Fruit fly (Drosophila melanogaster) Kc167 (cell line): ENCODE data around the gene CG31103.

Experiments used
- Myc ChIP-seq: fragments of >200 bp; optimal IDR thresholded peaks from 2 replicates; lab custom pipeline; 2017; ENCODE audit warnings: missing external identifiers
- Sin3A ChIP-seq: fragments of >200 bp; optimal IDR thresholded peaks from 2 replicates; lab custom pipeline; 2018; ENCODE audit warnings: missing external identifiers
- h ChIP-seq: fragments of >200 bp; optimal IDR thresholded peaks from 3 replicates; lab custom pipeline; 2018; ENCODE audit warnings: missing external identifiers
- insv ChIP-seq: fragments of >200 bp; optimal IDR thresholded peaks from 3 replicates; lab custom pipeline; 2018; ENCODE audit warnings: missing external identifiers
- psq ChIP-seq: fragments of >200 bp; optimal IDR thresholded peaks from 2 replicates; lab custom pipeline; 2017; ENCODE audit warnings: missing external identifiers
- ttk ChIP-seq: sonication (Bioruptor generic); optimal IDR thresholded peaks from 2 replicates; lab custom pipeline; 2017; ENCODE audit warnings: missing external identifiers

The CG31103 gene

DNA sequence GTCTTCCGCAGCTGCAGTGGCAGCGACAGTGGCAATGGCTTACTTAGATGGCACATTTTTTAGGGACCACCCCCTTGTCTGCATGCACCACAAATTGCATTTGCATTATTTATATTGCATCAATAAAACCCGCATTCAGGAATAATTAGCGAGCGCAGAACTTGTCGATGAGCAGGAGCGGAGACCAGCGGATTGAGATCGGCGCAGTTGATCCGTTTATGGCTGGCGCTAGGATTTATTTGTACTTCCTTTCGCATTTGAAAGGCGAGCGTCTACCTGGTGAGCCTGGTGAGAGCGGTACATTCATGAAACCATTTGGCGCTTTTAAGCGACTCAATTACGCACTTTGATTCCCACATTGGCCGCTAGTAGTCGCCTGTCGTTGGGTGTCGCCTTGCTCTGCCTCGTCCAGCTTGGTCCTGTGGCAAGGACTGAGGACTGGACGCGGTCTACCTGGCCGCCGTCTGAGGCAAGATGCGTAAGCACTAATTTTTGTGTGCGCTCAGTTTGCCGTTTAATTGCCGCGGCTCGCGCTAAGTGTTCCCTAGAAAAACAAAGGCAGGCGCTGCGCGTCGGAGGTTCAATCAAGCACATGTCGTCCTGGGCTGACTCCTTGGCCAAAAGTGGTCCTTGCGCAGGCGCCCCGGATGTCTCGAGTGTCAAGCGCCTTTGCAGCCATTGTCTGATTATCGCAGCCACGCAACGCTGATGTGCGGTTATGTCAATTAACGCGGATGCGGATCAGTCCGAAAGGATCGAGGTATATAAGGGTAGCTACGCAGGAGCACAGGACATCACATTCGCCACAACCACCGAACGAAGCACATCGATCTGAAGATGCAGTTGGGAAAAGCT lies 24.2 kb upstream of the CG31103 start, which contains the start of gene CG13653:
CG13653 (plus strand) TSS at position 805 of the 855 bp plus-strand sequence.
- TF ChIP-seq psq (lab: Kevin White, UChicago) = no peak
- no peak for TF ChIP-seq Myc
- TF ChIP-seq ttk (lab: Kevin White, UChicago) = no peak
- TF ChIP-seq insv (lab: Kevin White, UChicago) = no peak
- TF ChIP-seq h (lab: Kevin White, UChicago) = no peak
- no peak for TF ChIP-seq Sin3A

DNA sequence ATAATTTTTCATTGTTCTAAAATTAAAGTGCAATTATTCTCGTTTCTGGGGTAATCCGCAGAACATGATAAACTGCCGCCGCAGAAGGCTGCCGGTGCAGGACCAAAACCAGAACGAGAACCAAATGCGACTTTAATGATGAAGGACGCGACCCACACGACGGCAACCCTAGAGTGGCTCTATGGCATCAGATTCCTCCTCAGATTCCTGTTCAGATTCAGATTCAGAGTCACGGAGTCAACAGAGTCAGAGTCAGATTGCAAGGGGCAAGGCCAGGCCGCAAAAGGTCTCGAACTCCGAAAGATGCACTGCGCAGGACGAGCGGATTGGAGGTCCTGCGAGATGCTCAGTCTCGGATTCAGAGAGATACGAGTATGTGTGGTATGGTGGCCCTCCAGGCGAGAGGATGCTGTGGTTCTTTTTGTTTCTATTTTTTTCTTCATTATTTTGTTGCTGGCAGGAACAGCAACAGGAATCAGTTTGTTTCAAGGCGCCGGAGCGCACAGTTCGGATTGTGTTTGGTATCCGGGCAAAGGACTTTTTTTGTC lies 19.7 kb upstream of the CG31103 start, which contains the start of gene CG13654:
CG13654 (plus strand) TSS at position 498 of the 548 bp plus-strand sequence.
- no peak for TF ChIP-seq h (lab: Kevin White, UChicago)
- no peak for TF ChIP-seq psq (lab: Kevin White, UChicago)
- TF ChIP-seq ttk (lab: Kevin White, UChicago) = no peak
- no peak for TF ChIP-seq Sin3A
- TF ChIP-seq insv (lab: Kevin White, UChicago) = no peak
- TF ChIP-seq Myc = no peak

DNA sequence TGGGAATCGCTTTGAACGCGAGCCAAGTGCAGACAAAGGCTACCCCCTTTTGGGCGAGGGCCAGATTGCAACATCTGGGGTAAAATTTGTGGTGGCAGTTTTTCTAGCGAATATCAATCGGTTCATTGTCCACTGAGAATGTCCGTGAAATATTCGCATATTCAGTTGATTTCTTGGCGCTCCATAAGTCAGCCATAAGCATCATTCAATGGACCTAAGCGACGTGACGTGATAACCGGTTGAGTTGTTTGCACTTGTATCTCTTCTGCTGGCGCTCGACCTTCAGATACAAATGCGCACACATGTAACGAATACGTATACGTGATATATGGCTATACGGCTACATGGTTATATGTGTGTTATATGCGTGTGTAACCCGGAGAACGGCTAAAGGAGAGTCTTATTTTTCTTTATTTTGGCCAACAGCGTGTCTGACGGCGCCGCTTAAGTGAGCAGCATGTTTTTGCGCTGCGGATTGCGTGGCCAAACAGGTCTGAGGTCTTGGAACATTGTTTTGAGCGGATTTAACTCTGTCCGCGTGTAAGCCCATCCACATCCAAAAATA lies 13.6 kb upstream of the CG31103 start:
- TF ChIP-seq Myc (no peak), insv (lab: Kevin White, UChicago) (no peak), ttk (lab: Kevin White, UChicago) (no peak), h (lab: Kevin White, UChicago) (no peak), Sin3A (no peak), psq (lab: Kevin White, UChicago) (no peak)

DNA sequence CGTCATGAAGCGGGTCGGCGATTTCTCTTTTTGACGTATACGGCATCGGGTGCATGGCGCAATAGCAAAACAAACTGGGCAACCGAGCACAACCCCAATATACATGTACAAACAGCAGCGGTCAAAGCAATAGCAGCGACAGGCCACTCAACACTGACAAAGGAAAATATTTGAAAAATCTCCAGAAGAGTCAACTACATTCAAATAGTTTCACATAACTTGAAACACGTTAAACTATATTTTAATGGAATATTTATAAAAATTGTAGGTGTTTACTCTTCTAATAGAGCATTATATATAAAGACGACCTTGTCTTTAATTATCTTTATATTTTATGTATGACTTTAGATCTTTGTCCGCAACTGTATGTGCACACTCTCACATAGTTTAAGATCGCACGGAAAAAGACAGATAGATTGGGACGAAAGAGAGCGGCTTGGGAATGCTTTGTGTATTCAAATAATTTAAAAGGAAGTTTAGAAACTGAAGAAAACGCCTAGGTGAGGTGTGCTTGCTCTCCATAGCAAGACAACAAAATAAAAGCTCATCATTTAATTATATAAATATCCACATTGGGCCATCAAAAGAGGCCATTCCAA lies 11.6 kb upstream of the CG31103 start:
- TF ChIP-seq insv (lab: Kevin White, UChicago) (no peak), h (lab: Kevin White, UChicago) (no peak), Myc (no peak), ttk (lab: Kevin White, UChicago) (no peak), Sin3A (no peak), psq (lab: Kevin White, UChicago) (no peak)

DNA sequence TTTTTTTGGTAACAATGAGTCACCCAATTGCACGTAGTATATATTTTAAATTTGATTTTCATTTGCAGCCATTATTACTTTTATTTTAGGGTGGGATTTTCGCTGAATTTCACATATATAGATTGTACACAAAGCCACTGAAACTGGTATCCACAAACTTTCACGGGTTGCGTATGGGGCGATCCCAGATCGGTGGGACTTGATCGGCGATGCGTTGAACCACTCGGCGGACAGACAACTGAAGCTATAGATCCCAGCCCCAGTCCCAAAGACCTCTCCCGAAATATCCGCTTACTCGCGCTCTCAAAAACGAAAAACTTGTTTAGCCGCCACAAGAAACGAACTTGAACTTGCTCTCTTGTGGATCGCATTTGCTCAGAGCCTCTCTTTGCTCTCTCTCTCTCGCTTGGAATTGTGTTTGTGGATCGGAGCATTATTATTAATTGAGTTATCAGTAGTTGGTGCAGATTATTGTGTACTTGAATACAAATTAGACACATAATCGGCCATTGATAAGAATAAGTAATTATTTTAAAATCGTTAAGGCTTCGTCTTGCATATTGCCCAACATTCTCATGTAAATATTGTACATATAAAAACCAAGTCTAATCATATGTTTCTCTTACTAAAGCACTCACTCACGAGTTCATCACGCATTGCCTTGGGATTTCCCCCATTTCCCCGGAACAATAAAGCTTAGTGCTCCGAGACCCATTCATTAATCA lies 10.9 kb upstream of the CG31103 start, which contains the start of gene Cad96Ca:
Cad96Ca (minus strand) TSS at position 242 of the 725 bp plus-strand sequence.
- TF ChIP-seq h (lab: Kevin White, UChicago) = no peak
- no peak for TF ChIP-seq ttk (lab: Kevin White, UChicago)
- no peak for TF ChIP-seq insv (lab: Kevin White, UChicago)
- no peak for TF ChIP-seq Myc
- TF ChIP-seq psq (lab: Kevin White, UChicago) = no peak
- TF ChIP-seq Sin3A = no peak

dm6 chr3R:25208767-25209075 lies 10.4 kb upstream of the CG31103 start:
- no peak for TF ChIP-seq Sin3A

- TF ChIP-seq Sin3A (no peak), Myc (no peak), psq (lab: Kevin White, UChicago) (no peak), ttk (lab: Kevin White, UChicago) (no peak), insv (lab: Kevin White, UChicago) (no peak)
Observed at dm6 chr3R:25209207-25209606, 9.9 kb upstream of the CG31103 start.

DNA sequence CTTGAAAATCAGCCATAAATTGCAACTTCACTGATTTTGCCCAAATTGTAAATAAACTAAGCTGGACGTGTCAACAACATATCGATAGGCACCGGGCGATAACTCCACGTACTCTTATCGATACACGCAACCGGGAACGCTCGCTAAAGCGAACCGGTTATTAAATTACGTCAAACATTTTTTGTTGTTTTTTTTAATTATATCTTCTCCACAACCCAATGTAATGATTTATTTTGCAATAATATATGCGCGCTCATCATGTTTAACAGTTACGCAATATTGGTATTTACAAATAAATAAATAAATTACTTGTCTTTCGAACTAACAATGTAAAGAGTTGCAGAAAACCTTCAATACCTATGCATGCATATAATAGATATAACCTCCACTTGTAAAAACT lies 4.0 kb upstream of the CG31103 start, which contains the start of gene Saysd1:
Saysd1 (minus strand) TSS at position 66 of the 400 bp plus-strand sequence.
- TF ChIP-seq Myc = no peak

- no peak for TF ChIP-seq Myc
- no peak for TF ChIP-seq psq (lab: Kevin White, UChicago)
- no peak for TF ChIP-seq h (lab: Kevin White, UChicago)
- no peak for TF ChIP-seq insv (lab: Kevin White, UChicago)
- no peak for TF ChIP-seq Sin3A
- no peak for TF ChIP-seq ttk (lab: Kevin White, UChicago)
Observed at dm6 chr3R:25215997-25216396, 3.1 kb upstream of the CG31103 start, which contains the start of gene CG31106. Gene CG31106 (plus strand): TSS chr3R:25216297.

DNA sequence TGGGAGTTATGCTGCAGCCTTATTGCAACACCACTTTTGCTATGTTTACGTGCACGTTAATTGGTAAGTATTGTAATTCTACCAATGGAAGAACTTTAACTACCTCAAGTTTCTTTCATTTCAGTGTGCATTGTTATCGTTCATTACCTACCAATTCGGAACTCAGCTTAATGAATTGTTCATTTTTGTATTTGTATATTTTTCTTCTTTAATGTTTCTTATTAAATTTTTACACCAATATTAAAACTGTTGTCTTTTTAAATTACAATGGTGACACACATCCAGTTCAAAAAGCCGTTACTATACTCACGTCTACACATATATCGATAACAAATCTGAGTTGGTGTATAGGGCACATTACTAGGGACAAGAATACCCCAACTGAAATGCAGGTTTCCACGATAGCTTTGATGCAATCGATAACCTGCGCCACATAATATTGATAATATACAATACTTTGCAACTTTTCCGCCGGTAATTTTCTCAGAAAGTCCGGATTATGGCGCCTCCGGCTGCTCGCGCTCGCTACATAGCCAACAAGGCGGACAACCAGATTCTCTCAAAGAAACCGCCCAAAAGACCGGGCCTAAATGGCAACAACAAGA lies 2.2 kb downstream of the CG31103 start, which contains the start of gene Alg9:
Alg9 (plus strand) TSS at position 387 of the 605 bp plus-strand sequence.
- TF ChIP-seq Myc (no peak), ttk (lab: Kevin White, UChicago) (no peak), psq (lab: Kevin White, UChicago) (no peak), h (lab: Kevin White, UChicago) (no peak), insv (lab: Kevin White, UChicago) (no peak), Sin3A (no peak)

DNA sequence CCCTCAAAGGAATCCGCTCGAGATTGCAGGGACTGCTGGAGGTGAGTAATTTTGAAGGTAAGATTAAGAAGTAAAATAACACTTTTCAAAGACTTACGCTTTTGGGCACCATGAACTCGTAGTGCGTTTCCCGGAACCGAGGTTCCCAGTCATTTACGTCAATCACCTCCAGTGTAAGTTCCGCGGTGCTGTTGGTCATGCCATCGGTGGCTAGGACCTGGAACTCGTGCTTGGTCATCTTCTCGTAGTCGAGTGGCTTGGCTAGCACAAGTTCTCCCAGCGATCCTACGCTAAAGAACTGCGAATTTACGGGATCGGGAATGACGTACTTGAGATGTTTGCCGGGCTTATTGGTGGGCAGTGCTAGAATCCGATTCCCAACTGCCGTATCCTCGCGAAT lies 6.4 kb downstream of the CG31103 start:
- TF ChIP-seq h (lab: Kevin White, UChicago) = no peak
- TF ChIP-seq insv (lab: Kevin White, UChicago) = no peak
- TF ChIP-seq ttk (lab: Kevin White, UChicago) = no peak
- TF ChIP-seq Sin3A = no peak
- TF ChIP-seq psq (lab: Kevin White, UChicago) = no peak
- no peak for TF ChIP-seq Myc
